Worm (Caenorhabditis elegans): ENCODE data around the gene srd-15.

DNA sequence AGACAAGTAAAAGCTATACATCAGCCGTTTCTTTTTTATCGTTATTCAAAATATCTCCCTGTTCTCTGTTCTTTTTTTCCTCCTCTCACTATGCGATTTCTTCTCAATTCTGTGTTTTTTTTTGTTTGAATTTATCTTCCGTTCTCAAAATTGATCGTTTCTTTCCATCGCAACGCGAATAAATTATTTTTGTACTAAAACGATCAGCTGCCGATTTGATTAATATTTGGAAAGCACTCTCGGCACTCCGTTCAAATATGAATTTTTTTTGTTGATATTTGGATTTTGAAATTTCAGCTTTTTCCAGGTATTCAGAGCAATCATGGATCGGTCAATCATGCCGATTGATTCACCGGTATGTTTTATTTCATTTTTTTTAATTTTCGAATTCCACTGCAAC, 37.0 kb upstream of the srd-15 start, which contains the start of gene pst-1:
- TF ChIP-seq unc-62 (GFP tag; optimal IDR thresholded peaks at IDR 0.05) (no peak), madf-10 (tag; optimal IDR thresholded peaks at IDR 0.05) (no peak), pbrm-1 (GFP tag; IDR thresholded peaks at IDR 0.05) (no peak)

All from whole organism, young adult.